Worm (Caenorhabditis elegans) whole organism, L1 larva: ENCODE measurements around the gene rde-8.

Experiments
- C16A3.4 ChIP-seq: fragments of 150-350 bp; optimal IDR thresholded peaks from 2 replicates; lab custom pipeline; 2014; ENCODE audit warnings: missing biosample characterization, missing genetic modification characterization
- C34B4.2 ChIP-seq: sonication (generic microtip); optimal IDR thresholded peaks from 2 replicates; lab custom pipeline; 2017; ENCODE audit warnings: mild to moderate bottlenecking, missing genetic modification characterization, missing compliant biosample characterization
- F16B12.6 ChIP-seq: fragments of 150-350 bp; optimal IDR thresholded peaks from 2 replicates; lab custom pipeline; 2014; ENCODE audit warnings: missing biosample characterization, missing genetic modification characterization
- aha-1 ChIP-seq: fragments of 150-350 bp; optimal IDR thresholded peaks from 2 replicates; lab custom pipeline; 2014; ENCODE audit warnings: missing biosample characterization, missing genetic modification characterization
- aly-2 ChIP-seq: fragments of 150-350 bp; optimal IDR thresholded peaks from 2 replicates; lab custom pipeline; 2014; ENCODE audit warnings: missing biosample characterization, missing genetic modification characterization
- ama-1 ChIP-seq: fragments of 150-350 bp; optimal IDR thresholded peaks from 2 replicates; lab custom pipeline; 2014
- blmp-1 ChIP-seq: fragments of 150-350 bp; optimal IDR thresholded peaks from 2 replicates; lab custom pipeline; 2014; ENCODE audit warnings: missing biosample characterization, missing genetic modification characterization
- ceh-88 ChIP-seq: fragments of 200-800 bp; sonication (Bioruptor generic); IDR thresholded peaks from 2 replicates; pipeline ENCODE4 v1.3.6; 2022; ENCODE audit warnings: missing genetic modification characterization, missing compliant biosample characterization
- efl-1 ChIP-seq, 4 experiments: fragments of 150-350 bp; optimal IDR thresholded peaks in 3 of 4; peaks in 1 of 4; 1 replicate in 1 of 4; 2 replicates in 3 of 4; lab custom pipeline; 2014; ENCODE audit warnings: missing biosample characterization in 2 of 4, missing genetic modification characterization in 2 of 4, missing genetic modification reagents in 2 of 4
- efl-3 ChIP-seq: fragments of 200-800 bp; sonication (Bioruptor generic); optimal IDR thresholded peaks from 2 replicates; lab custom pipeline; 2018; ENCODE audit warnings: mild to moderate bottlenecking, missing genetic modification characterization, missing compliant biosample characterization
- ets-5 ChIP-seq: fragments of 200-800 bp; sonication (Bioruptor generic); IDR thresholded peaks from 2 replicates; pipeline ENCODE4 v1.3.6; 2022; ENCODE audit warnings: missing genetic modification characterization, missing compliant biosample characterization
- fkh-10 ChIP-seq: sonication (generic microtip); optimal IDR thresholded peaks from 2 replicates; lab custom pipeline; 2017; ENCODE audit warnings: missing biosample characterization, missing genetic modification reagents, missing genetic modification characterization
- fkh-8 ChIP-seq: sonication (generic microtip); optimal IDR thresholded peaks from 2 replicates; lab custom pipeline; 2016; ENCODE audit warnings: mild to moderate bottlenecking, missing genetic modification characterization, missing compliant biosample characterization
- fos-1 ChIP-seq: fragments of 150-350 bp; optimal IDR thresholded peaks from 2 replicates; lab custom pipeline; 2014; ENCODE audit warnings: missing biosample characterization, missing genetic modification characterization
- isw-1 ChIP-seq: fragments of 200-800 bp; sonication (Bioruptor generic); IDR thresholded peaks from 2 replicates; pipeline ENCODE4 v1.3.6; 2022; ENCODE audit warnings: missing genetic modification characterization, missing compliant biosample characterization
- lin-13 ChIP-seq: fragments of 150-350 bp; optimal IDR thresholded peaks from 2 replicates; lab custom pipeline; 2014; ENCODE audit warnings: missing biosample characterization, missing genetic modification reagents, missing genetic modification characterization
- lir-3 ChIP-seq: sonication (generic microtip); optimal IDR thresholded peaks from 2 replicates; lab custom pipeline; 2016; ENCODE audit warnings: mild to moderate bottlenecking, missing genetic modification characterization, moderate library complexity, missing compliant biosample characterization; ENCODE audit not compliant: poor library complexity
- lsy-2 ChIP-seq, 2 experiments: fragments of 150-350 bp; optimal IDR thresholded peaks; 2 replicates each; lab custom pipeline; 2014; ENCODE audit warnings: missing biosample characterization in 2 of 2, missing genetic modification characterization in 2 of 2
- nhr-19 ChIP-seq: fragments of 200-800 bp; sonication (Bioruptor generic); conservative IDR thresholded peaks from 2 replicates; pipeline ENCODE4 v1.3.6; 2022; ENCODE audit warnings: missing genetic modification characterization, missing compliant biosample characterization
- nhr-47 ChIP-seq: sonication (generic microtip); optimal IDR thresholded peaks from 2 replicates; lab custom pipeline; 2016; ENCODE audit warnings: mild to moderate bottlenecking, missing genetic modification characterization, moderate library complexity, missing compliant biosample characterization
- nhr-71 ChIP-seq: sonication (generic microtip); optimal IDR thresholded peaks from 2 replicates; lab custom pipeline; 2016; ENCODE audit warnings: mild to moderate bottlenecking, missing genetic modification characterization, moderate library complexity, missing compliant biosample characterization
- nhr-76 ChIP-seq: sonication (generic microtip); optimal IDR thresholded peaks from 2 replicates; lab custom pipeline; 2017; ENCODE audit warnings: missing biosample characterization, missing genetic modification characterization
- nhr-84 ChIP-seq: sonication (generic microtip); optimal IDR thresholded peaks from 2 replicates; lab custom pipeline; 2017; ENCODE audit warnings: missing biosample characterization, missing genetic modification characterization
- nhr-85 ChIP-seq: sonication (generic microtip); peaks from one replicate; lab custom pipeline; 2016; ENCODE audit warnings: missing genetic modification characterization, inconsistent platforms, missing compliant biosample characterization
- nhr-90 ChIP-seq: sonication (generic microtip); optimal IDR thresholded peaks from 2 replicates; lab custom pipeline; 2016; ENCODE audit warnings: mild to moderate bottlenecking, missing genetic modification characterization, missing compliant biosample characterization; ENCODE audit not compliant: poor library complexity
- pqm-1 ChIP-seq: sonication (generic microtip); optimal IDR thresholded peaks from 3 replicates; lab custom pipeline; 2017; ENCODE audit warnings: missing biosample characterization, missing genetic modification characterization
- rnt-1 ChIP-seq: sonication (generic microtip); optimal IDR thresholded peaks from 2 replicates; lab custom pipeline; 2016; ENCODE audit warnings: mild to moderate bottlenecking, missing genetic modification characterization, moderate library complexity, missing compliant biosample characterization
- sup-37 ChIP-seq: fragments of 200-800 bp; sonication (Bioruptor generic); optimal IDR thresholded peaks from 2 replicates; lab custom pipeline; 2018; ENCODE audit warnings: mild to moderate bottlenecking, missing genetic modification characterization, missing compliant biosample characterization
- swsn-7 ChIP-seq: sonication (generic microtip); optimal IDR thresholded peaks from 2 replicates; lab custom pipeline; 2016; ENCODE audit warnings: missing genetic modification characterization, missing compliant biosample characterization
- unc-130 ChIP-seq: fragments of 150-350 bp; optimal IDR thresholded peaks from 2 replicates; lab custom pipeline; 2017; ENCODE audit warnings: missing biosample characterization, missing genetic modification characterization, inconsistent platforms
- unc-62 ChIP-seq: fragments of 150-350 bp; optimal IDR thresholded peaks from 2 replicates; lab custom pipeline; 2014; ENCODE audit warnings: missing biosample characterization, missing genetic modification reagents, missing genetic modification characterization
- unc-86 ChIP-seq: sonication (generic microtip); optimal IDR thresholded peaks from 2 replicates; lab custom pipeline; 2016; ENCODE audit warnings: missing genetic modification characterization, missing compliant biosample characterization
- unc-98 ChIP-seq: fragments of 200-800 bp; sonication (Bioruptor generic); IDR thresholded peaks from 2 replicates; pipeline ENCODE4 v1.3.6; 2022; ENCODE audit warnings: missing genetic modification characterization, missing compliant biosample characterization
- vab-15 ChIP-seq: sonication (generic microtip); optimal IDR thresholded peaks from 2 replicates; lab custom pipeline; 2017; ENCODE audit warnings: missing genotype, mild to moderate bottlenecking, missing genetic modification characterization, missing compliant biosample characterization
- xbp-1 ChIP-seq: sonication (generic microtip); optimal IDR thresholded peaks from 2 replicates; lab custom pipeline; 2016; ENCODE audit warnings: missing genetic modification characterization, missing compliant biosample characterization
- ztf-4 ChIP-seq: fragments of 150-350 bp; optimal IDR thresholded peaks from 2 replicates; lab custom pipeline; 2014; ENCODE audit warnings: missing biosample characterization, missing genetic modification characterization

rde-8 gene

ce11 chrIV:7083382-7083784, 19.7 kb downstream of the rde-8 start, which contains the start of gene Y43B11AR.3:
TSS of gene Y43B11AR.3 (minus strand) at chrIV:7083716.
- TF ChIP-seq aly-2 (tag; lab: Kevin White, UChicago): peak; percentile 78
- no peak for TF ChIP-seq sup-37 (GFP tag; lab: Kevin White, UChicago)
- no peak for TF ChIP-seq isw-1 (GFP tag; lab: Robert Waterston, UW)
- TF ChIP-seq ama-1: peak; percentile 49
- no peak for TF ChIP-seq ceh-88 (GFP tag; lab: Robert Waterston, UW)
- TF ChIP-seq efl-1 (optimal IDR thresholded peaks at IDR 0.05; lab: Kevin White, UChicago): peak; percentile 9 to 12
- peak in 1 of 2 experiments; percentile 22 for TF ChIP-seq efl-1 (GFP tag; optimal IDR thresholded peaks at IDR 0.05 in 1 of 2; lab: Kevin White, UChicago)
- TF ChIP-seq nhr-71: peak; percentile 46
- no peak for TF ChIP-seq lin-13 (GFP tag; lab: Kevin White, UChicago)
- peak; percentile 44 for TF ChIP-seq fos-1 (tag; lab: Kevin White, UChicago)
- TF ChIP-seq lsy-2 (tag; optimal IDR thresholded peaks at IDR 0.05; lab: Kevin White, UChicago): peak in 1 of 2 experiments; percentile 14
- peak; percentile 56 for TF ChIP-seq nhr-85 (tag; lab: Kevin White, UChicago)
- TF ChIP-seq pqm-1 (tag; lab: Kevin White, UChicago): no peak
- TF ChIP-seq nhr-76 (tag; lab: Kevin White, UChicago): no peak
- peak; percentile 30 for TF ChIP-seq rnt-1 (tag; lab: Kevin White, UChicago)
- TF ChIP-seq ets-5: no peak
- peak; percentile 34 for TF ChIP-seq nhr-90
- peak; percentile 8 for TF ChIP-seq nhr-47 (tag; lab: Kevin White, UChicago)

ce11 chrIV:7081214-7081613, 21.8 kb downstream of the rde-8 start, which contains the start of gene Y43B11AR.1:
TSS of gene Y43B11AR.1 (plus strand) at chrIV:7081514.
- TF ChIP-seq unc-130: no peak

ce11 chrIV:7075063-7075462, 28.0 kb downstream of the rde-8 start, which contains the start of gene srg-50:
TSS of gene srg-50 (minus strand) at chrIV:7075163.
- TF ChIP-seq sup-37 (GFP tag; lab: Kevin White, UChicago): no peak
- TF ChIP-seq F16B12.6 (tag; lab: Kevin White, UChicago): no peak
- no peak for TF ChIP-seq unc-98 (GFP tag; lab: Robert Waterston, UW)
- TF ChIP-seq unc-86 (tag; lab: Kevin White, UChicago): no peak
- TF ChIP-seq ceh-88 (GFP tag; lab: Robert Waterston, UW): no peak
- no peak for TF ChIP-seq vab-15 (tag; lab: Kevin White, UChicago)

ce11 chrIV:7072110-7072509, 31.0 kb downstream of the rde-8 start, which contains the start of gene srg-48:
TSS of gene srg-48 (plus strand) at chrIV:7072410.
- TF ChIP-seq C16A3.4 (tag; lab: Kevin White, UChicago) (no peak), aha-1 (no peak), swsn-7 (tag; lab: Kevin White, UChicago) (no peak)

- TF ChIP-seq fos-1 (tag; lab: Kevin White, UChicago) (no peak), unc-62 (GFP tag; lab: Kevin White, UChicago) (no peak), blmp-1 (tag; lab: Kevin White, UChicago) (no peak), fkh-10 (GFP tag; lab: Kevin White, UChicago) (no peak), lsy-2 (tag; optimal IDR thresholded peaks at IDR 0.05; lab: Kevin White, UChicago) (no peak), nhr-76 (tag; lab: Kevin White, UChicago) (no peak), fkh-8 (tag; lab: Kevin White, UChicago) (no peak), lir-3 (tag; lab: Kevin White, UChicago) (no peak), ceh-88 (GFP tag; lab: Robert Waterston, UW) (no peak), nhr-19 (no peak), C34B4.2 (tag; lab: Kevin White, UChicago) (no peak), unc-130 (no peak), efl-3 (GFP tag; lab: Kevin White, UChicago) (no peak), ztf-4 (no peak), xbp-1 (tag; lab: Kevin White, UChicago) (no peak), nhr-84 (tag; lab: Kevin White, UChicago) (no peak)
- TF ChIP-seq, all 84 proteins: peak for 0
These were observed 35.6 kb downstream of the rde-8 start for ce11 chrIV:7067446-7067845.
